Fruit fly (Drosophila melanogaster): Measurements from ENCODE around the gene CG3823.
A peak's percentile ranks its signal among the peaks of the same experiment; 100 is the strongest.

Gene CG3823

dm6 chrX:6339970-6340548, 36.3 kb downstream of the CG3823 start (continued):
- TF ChIP-seq CG17802 (tag; optimal IDR thresholded peaks at IDR 0.05): peak; percentile 38
- no peak for TF ChIP-seq CG13287 (GFP tag; IDR thresholded peaks at IDR 0.05; ENCODE audit: partially characterized antibody)

dm6 chrX:6340593-6341068, 36.9 kb downstream of the CG3823 start:
- TF ChIP-seq pho (GFP tag; optimal IDR thresholded peaks at IDR 0.05): no peak
- peak; percentile 91 for TF ChIP-seq CG10147 (GFP tag; optimal IDR thresholded peaks at IDR 0.05)
- TF ChIP-seq CG2129 (GFP tag; IDR thresholded peaks at IDR 0.05; ENCODE audit: partially characterized antibody): no peak
- TF ChIP-seq CG13296 (GFP tag; optimal IDR thresholded peaks at IDR 0.05): peak; percentile 83
- TF ChIP-seq E2f1 (GFP tag; IDR thresholded peaks at IDR 0.05): peak; percentile 26; the same call in 1 of the 2 replicates
- peak; percentile 39 for TF ChIP-seq CTCF (GFP tag; optimal IDR thresholded peaks at IDR 0.05)
- TF ChIP-seq CG17359 (tag; optimal IDR thresholded peaks at IDR 0.05): peak; percentile 68
- TF ChIP-seq tx (GFP tag; optimal IDR thresholded peaks at IDR 0.05): no peak
- no peak for TF ChIP-seq ken (GFP tag; IDR thresholded peaks at IDR 0.05)
- TF ChIP-seq ERR (GFP tag; optimal IDR thresholded peaks at IDR 0.05): no peak
- TF ChIP-seq NFAT (GFP tag; IDR thresholded peaks at IDR 0.05): no peak
- no peak; the same call in 2 of the 3 replicates for TF ChIP-seq B-H1 (GFP tag; IDR thresholded peaks at IDR 0.05)
- TF ChIP-seq chm (GFP tag; IDR thresholded peaks at IDR 0.05): no peak
- no peak for TF ChIP-seq ac (GFP tag; optimal IDR thresholded peaks at IDR 0.05)
- TF ChIP-seq CG5180 (GFP tag; optimal IDR thresholded peaks at IDR 0.05): peak; percentile 72
- TF ChIP-seq btn (GFP tag; optimal IDR thresholded peaks at IDR 0.05): peak; percentile 28
- TF ChIP-seq CG43689 (GFP tag; IDR thresholded peaks at IDR 0.05): no peak
- TF ChIP-seq CG12155 (GFP tag; optimal IDR thresholded peaks at IDR 0.05): peak; percentile 43
- no peak for TF ChIP-seq Lim3 (GFP tag; IDR thresholded peaks at IDR 0.05)
- TF ChIP-seq CG13894 (tag; optimal IDR thresholded peaks at IDR 0.05): peak; percentile 44
- peak; percentile 15 for TF ChIP-seq CG1602 (GFP tag; optimal IDR thresholded peaks at IDR 0.05)
- peak in 1 of 2 experiments; percentile 3 for TF ChIP-seq chif (GFP tag; optimal IDR thresholded peaks at IDR 0.05)
- TF ChIP-seq CG34376 (GFP tag; optimal IDR thresholded peaks at IDR 0.05): peak; percentile 64
- peak; percentile 53; the same call in 2 of the 3 replicates for TF ChIP-seq so (GFP tag; IDR thresholded peaks at IDR 0.05)
- no peak for TF ChIP-seq CG13287 (GFP tag; IDR thresholded peaks at IDR 0.05; ENCODE audit: partially characterized antibody)
- peak; percentile 42 for TF ChIP-seq CG12071 (GFP tag; optimal IDR thresholded peaks at IDR 0.05)
- TF ChIP-seq otp (GFP tag; IDR thresholded peaks at IDR 0.05): no peak
- peak; percentile 87 for TF ChIP-seq CG17361 (GFP tag; IDR thresholded peaks at IDR 0.05)
- TF ChIP-seq YL-1 (GFP tag; optimal IDR thresholded peaks at IDR 0.05): peak; percentile 8
- TF ChIP-seq CG7963 (GFP tag; IDR thresholded peaks at IDR 0.05; ENCODE audit: partially characterized antibody): no peak
- no peak for TF ChIP-seq CG3838 (GFP tag; optimal IDR thresholded peaks at IDR 0.05)
- TF ChIP-seq Neu2 (GFP tag; optimal IDR thresholded peaks at IDR 0.05; ENCODE audit: borderline replicate concordance): no peak
- TF ChIP-seq CHES-1-like (GFP tag; optimal IDR thresholded peaks at IDR 0.05): no peak
- no peak for TF ChIP-seq abd-A (tag; optimal IDR thresholded peaks at IDR 0.05)
- TF ChIP-seq shn (GFP tag; optimal IDR thresholded peaks at IDR 0.05): no peak
- no peak for TF ChIP-seq CG17328 (GFP tag; IDR thresholded peaks at IDR 0.05)
- TF ChIP-seq Drgx (GFP tag; IDR thresholded peaks at IDR 0.05): peak; percentile 60
- TF ChIP-seq CG12942 (GFP tag; optimal IDR thresholded peaks at IDR 0.05): peak; percentile 11
- peak; percentile 27 for TF ChIP-seq gcm2 (GFP tag; optimal IDR thresholded peaks at IDR 0.05)
- no peak for TF ChIP-seq zen (tag; optimal IDR thresholded peaks at IDR 0.05)
- TF ChIP-seq br (optimal IDR thresholded peaks at IDR 0.05): no peak
- TF ChIP-seq caup (GFP tag; optimal IDR thresholded peaks at IDR 0.05; ENCODE audit: severe bottlenecking): peak; percentile 71
- TF ChIP-seq jumu (GFP tag; optimal IDR thresholded peaks at IDR 0.05): peak; percentile 14
- TF ChIP-seq az2 (GFP tag; optimal IDR thresholded peaks at IDR 0.05): peak; percentile 61
- TF ChIP-seq repo (GFP tag; optimal IDR thresholded peaks at IDR 0.05): no peak
- peak; percentile 33 for TF ChIP-seq CG7786 (GFP tag; optimal IDR thresholded peaks at IDR 0.05)
- TF ChIP-seq CG10979 (tag; optimal IDR thresholded peaks at IDR 0.05): peak; percentile 83
- no peak for TF ChIP-seq cad (GFP tag; optimal IDR thresholded peaks at IDR 0.05)

All from whole organism, embryonic.